Fruit fly (Drosophila melanogaster) whole organism, prepupa: ENCODE data around the gene CG18787.

Experiments used
- CG15336 ChIP-seq: fragments of 200-800 bp; sonication (Bioruptor generic); IDR thresholded peaks from 2 replicates; pipeline ENCODE4 v1.3.6; 2022; ENCODE audit warnings: missing biosample characterization, missing genetic modification characterization
- Eip93F ChIP-seq: fragments of 200-800 bp; sonication (Bioruptor generic); optimal IDR thresholded peaks from 2 replicates; lab custom pipeline; 2016; ENCODE audit warnings: missing biosample characterization, mild to moderate bottlenecking, missing genetic modification characterization
- fd59A ChIP-seq: fragments of 200-800 bp; sonication (Bioruptor generic); optimal IDR thresholded peaks from 2 replicates; lab custom pipeline; 2017; ENCODE audit warnings: missing biosample characterization, mild to moderate bottlenecking, missing genetic modification characterization, missing genetic modification reagents

DNA sequence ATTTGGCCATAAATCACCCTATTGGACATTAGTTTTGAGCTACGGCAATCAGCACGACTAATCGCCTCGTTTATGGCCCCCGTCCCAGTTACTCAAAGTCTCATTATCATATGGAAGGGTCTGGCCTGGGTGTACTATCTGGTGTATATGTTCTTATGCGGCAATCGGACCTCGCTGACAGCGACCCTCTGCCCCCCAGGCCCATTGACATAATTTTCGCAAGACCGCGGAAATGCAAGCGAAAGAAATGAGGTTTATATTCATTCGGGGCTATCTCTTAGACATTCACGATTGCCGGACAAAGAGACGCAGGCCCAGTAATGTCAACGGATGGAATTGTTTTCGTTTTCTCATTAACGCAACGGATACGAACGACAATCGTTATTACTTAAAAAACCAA is 29.7 kb upstream of the CG18787 start:
- TF ChIP-seq Eip93F (GFP tag; lab: Kevin White, UChicago), result no peak
- TF ChIP-seq fd59A (GFP tag; lab: Kevin White, UChicago), result no peak
- no peak for TF ChIP-seq CG15336
